Fruit fly (Drosophila melanogaster) S2 (cell line): Measurements from ENCODE around the gene Mabi.
"Not testable (repeated sequence)": the region's sequence is repeated elsewhere in the genome, so short reads cannot be mapped to it uniquely, and the experiment has no call there.

Source experiments
- CG8478 ChIP-seq: fragments of >200 bp; optimal IDR thresholded peaks from 2 replicates; lab custom pipeline; 2018
- CTCF ChIP-seq, 2 experiments: fragments of >200 bp; optimal IDR thresholded peaks; 2 replicates each; lab custom pipeline; 2018

Gene Mabi

dm6 chr2L:13229388-13229882 lies 5.0 kb downstream of the Mabi start, which contains the start of gene CG16815:
TSS of gene CG16815 (plus strand) at chr2L:13229832.
- TF ChIP-seq CG8478 (no peak), CTCF (optimal IDR thresholded peaks at IDR 0.05; lab: Kevin White, UChicago) (no peak)

- TF ChIP-seq CG8478, result no peak
- TF ChIP-seq CTCF (optimal IDR thresholded peaks at IDR 0.05; lab: Kevin White, UChicago), result no peak
Measured at dm6 chr2L:13227242-13227641, 7.2 kb downstream of the Mabi start, which contains the start of gene CG16813. TSS of gene CG16813 (plus strand) at chr2L:13227529.

dm6 chr2L:13225225-13225840 lies 9.1 kb downstream of the Mabi start, which contains the start of gene CG15480:
TSS of gene CG15480 (minus strand) at chr2L:13225275.
- no peak for TF ChIP-seq CTCF (optimal IDR thresholded peaks at IDR 0.05; lab: Kevin White, UChicago)
- no peak for TF ChIP-seq CG8478

dm6 chr2L:13222225-13222648 lies 12.2 kb downstream of the Mabi start, which contains the start of the genes Ski6 and CG16812:
TSS of gene Ski6 (minus strand) at chr2L:13222429.
TSS of gene CG16812 (plus strand) at chr2L:13222587.
- no peak for TF ChIP-seq CTCF (optimal IDR thresholded peaks at IDR 0.05; lab: Kevin White, UChicago)
- TF ChIP-seq CG8478, result no peak

dm6 chr2L:13219281-13220092 lies 15.0 kb downstream of the Mabi start, which contains the start of the genes CG9426 and mRF1:
TSS of gene CG9426 (minus strand) at chr2L:13219923.
TSS of gene mRF1 (plus strand) at chr2L:13219979.
- no peak for TF ChIP-seq CG8478

dm6 chr2L:13215010-13215409 lies 19.4 kb downstream of the Mabi start, which contains the start of gene kek4:
TSS of gene kek4 (minus strand) at chr2L:13215350.
- TF ChIP-seq CG8478 (no peak), CTCF (optimal IDR thresholded peaks at IDR 0.05; lab: Kevin White, UChicago) (no peak)

dm6 chr2L:13211764-13212265 lies 22.6 kb downstream of the Mabi start, which contains the start of gene CG15482:
TSS of gene CG15482 (minus strand) at chr2L:13211814.
- not testable (repeated sequence) for TF ChIP-seq CTCF (optimal IDR thresholded peaks at IDR 0.05; lab: Kevin White, UChicago); CG8478

- TF ChIP-seq CG8478, result no peak
- TF ChIP-seq CTCF (optimal IDR thresholded peaks at IDR 0.05; lab: Kevin White, UChicago), result no peak
Measured at dm6 chr2L:13206857-13207463, 27.5 kb downstream of the Mabi start.

dm6 chr2L:13206077-13206668 lies 28.3 kb downstream of the Mabi start:
- TF ChIP-seq CG8478 (no peak), CTCF (optimal IDR thresholded peaks at IDR 0.05; lab: Kevin White, UChicago) (no peak)

dm6 chr2L:13205256-13205655 lies 29.2 kb downstream of the Mabi start:
- TF ChIP-seq CG8478 (no peak), CTCF (optimal IDR thresholded peaks at IDR 0.05; lab: Kevin White, UChicago) (no peak)

- TF ChIP-seq CG8478 (no peak), CTCF (optimal IDR thresholded peaks at IDR 0.05; lab: Kevin White, UChicago) (no peak)
Measured at dm6 chr2L:13204151-13204550, 30.3 kb downstream of the Mabi start.

dm6 chr2L:13203437-13204137 lies 30.9 kb downstream of the Mabi start, which contains the start of gene Pect:
TSS of gene Pect (plus strand) at chr2L:13203762.
- TF ChIP-seq CG8478, result no peak

- TF ChIP-seq CTCF (optimal IDR thresholded peaks at IDR 0.05; lab: Kevin White, UChicago) (no peak), CG8478 (no peak)
Measured at dm6 chr2L:13202960-13203436, 31.5 kb downstream of the Mabi start, which contains the start of gene CG16972. TSS of gene CG16972 (minus strand) at chr2L:13203295.

dm6 chr2L:13195822-13196221 lies 38.6 kb downstream of the Mabi start:
- TF ChIP-seq CG8478 (no peak), CTCF (optimal IDR thresholded peaks at IDR 0.05; lab: Kevin White, UChicago) (no peak)
